Worm (Caenorhabditis elegans) whole organism, L4/young adult: ENCODE data around the gene taap-1.

Source experiments
- W03F9.2 ChIP-seq: fragments of 150-350 bp; optimal IDR thresholded peaks from 2 replicates; lab custom pipeline; 2014; ENCODE audit warnings: missing biosample characterization, missing genetic modification characterization
- dao-5 ChIP-seq: sonication (generic microtip); optimal IDR thresholded peaks from 2 replicates; lab custom pipeline; 2016; ENCODE audit warnings: missing genotype, missing genetic modification characterization, moderate library complexity, missing compliant biosample characterization
- him-1 ChIP-seq: sonication (generic microtip); optimal IDR thresholded peaks from 2 replicates; lab custom pipeline; 2016; ENCODE audit warnings: missing genotype, missing genetic modification reagents, missing genetic modification characterization, missing compliant biosample characterization

taap-1 gene

ce11 chrII:8471139-8471538 is 12.5 kb downstream of the taap-1 start, which contains the start of gene M05D6.8:
Gene M05D6.8, minus strand, starts transcription at chrII:8471239.
- TF ChIP-seq dao-5 (tag; lab: Kevin White, UChicago) (no peak), him-1 (tag; lab: Kevin White, UChicago) (no peak), W03F9.2 (tag; lab: Kevin White, UChicago) (no peak)

- TF ChIP-seq W03F9.2 (tag; lab: Kevin White, UChicago): no peak
- no peak for TF ChIP-seq him-1 (tag; lab: Kevin White, UChicago)
- TF ChIP-seq dao-5 (tag; lab: Kevin White, UChicago): no peak
Observed at ce11 chrII:8467809-8468208, 15.9 kb downstream of the taap-1 start, which contains the start of gene M05D6.2. Gene M05D6.2, plus strand, starts transcription at chrII:8468109.

ce11 chrII:8466874-8467273 is 16.8 kb downstream of the taap-1 start, which contains the start of gene F22B5.10:
Gene F22B5.10, plus strand, starts transcription at chrII:8467174.
- TF ChIP-seq W03F9.2 (tag; lab: Kevin White, UChicago): no peak
- no peak for TF ChIP-seq him-1 (tag; lab: Kevin White, UChicago)
- no peak for TF ChIP-seq dao-5 (tag; lab: Kevin White, UChicago)

- peak; percentile 48 for TF ChIP-seq W03F9.2 (tag; lab: Kevin White, UChicago)
- no peak for TF ChIP-seq dao-5 (tag; lab: Kevin White, UChicago)
Observed at ce11 chrII:8464448-8464898, 19.2 kb downstream of the taap-1 start, which contains the start of gene fars-3. Gene fars-3, plus strand, starts transcription at chrII:8464848.

ce11 chrII:8457438-8457837 is 26.2 kb downstream of the taap-1 start, which contains the start of gene zyg-9:
Gene zyg-9, plus strand, starts transcription at chrII:8457818.
- TF ChIP-seq him-1 (tag; lab: Kevin White, UChicago): no peak

- no peak for TF ChIP-seq W03F9.2 (tag; lab: Kevin White, UChicago)
- TF ChIP-seq him-1 (tag; lab: Kevin White, UChicago): no peak
- no peak for TF ChIP-seq dao-5 (tag; lab: Kevin White, UChicago)
Observed at ce11 chrII:8456681-8457389, 26.8 kb downstream of the taap-1 start.

ce11 chrII:8456094-8456493 is 27.6 kb downstream of the taap-1 start, which contains the start of gene F22B5.6:
Gene F22B5.6, minus strand, starts transcription at chrII:8456194.
- no peak for TF ChIP-seq him-1 (tag; lab: Kevin White, UChicago)

ce11 chrII:8454513-8454912 is 29.2 kb downstream of the taap-1 start, which contains the start of gene F22B5.5:
Gene F22B5.5, minus strand, starts transcription at chrII:8454613.
- TF ChIP-seq him-1 (tag; lab: Kevin White, UChicago) (no peak), W03F9.2 (tag; lab: Kevin White, UChicago) (no peak), dao-5 (tag; lab: Kevin White, UChicago) (no peak)

- TF ChIP-seq dao-5 (tag; lab: Kevin White, UChicago): no peak
- no peak for TF ChIP-seq him-1 (tag; lab: Kevin White, UChicago)
Observed at ce11 chrII:8451425-8451824, 32.2 kb downstream of the taap-1 start.

ce11 chrII:8450750-8451149 is 32.9 kb downstream of the taap-1 start:
- no peak for TF ChIP-seq dao-5 (tag; lab: Kevin White, UChicago)
- TF ChIP-seq W03F9.2 (tag; lab: Kevin White, UChicago): no peak
- TF ChIP-seq him-1 (tag; lab: Kevin White, UChicago): no peak

- TF ChIP-seq W03F9.2 (tag; lab: Kevin White, UChicago): no peak
- no peak for TF ChIP-seq him-1 (tag; lab: Kevin White, UChicago)
- TF ChIP-seq dao-5 (tag; lab: Kevin White, UChicago): no peak
Observed at ce11 chrII:8449660-8450118, 34.0 kb downstream of the taap-1 start, which contains the start of gene F22B5.4. Gene F22B5.4, plus strand, starts transcription at chrII:8449710.

ce11 chrII:8446731-8447130 is 36.9 kb downstream of the taap-1 start, which contains the start of gene cut-3:
Gene cut-3, minus strand, starts transcription at chrII:8446831.
- no peak for TF ChIP-seq W03F9.2 (tag; lab: Kevin White, UChicago)
- no peak for TF ChIP-seq him-1 (tag; lab: Kevin White, UChicago)
- no peak for TF ChIP-seq dao-5 (tag; lab: Kevin White, UChicago)

- no peak for TF ChIP-seq him-1 (tag; lab: Kevin White, UChicago)
- TF ChIP-seq W03F9.2 (tag; lab: Kevin White, UChicago): no peak
Observed at ce11 chrII:8444007-8444406, 39.7 kb downstream of the taap-1 start, which contains the start of gene evl-20. Gene evl-20, plus strand, starts transcription at chrII:8444307.
